Worm (Caenorhabditis elegans): ENCODE data around the gene C06A6.2.

C06A6.2 gene

ce11 chrIV:7834625-7835228 lies 11.7 kb upstream of the C06A6.2 start, which contains the start of gene erp-44.2:
Gene erp-44.2 (minus strand): TSS chrIV:7834675.
- no peak for TF ChIP-seq him-1 (tag; optimal IDR thresholded peaks at IDR 0.05)
- no peak for TF ChIP-seq dao-5 (tag; optimal IDR thresholded peaks at IDR 0.05)
- no peak for TF ChIP-seq W03F9.2 (tag; optimal IDR thresholded peaks at IDR 0.05)

- TF ChIP-seq dao-5 (tag; optimal IDR thresholded peaks at IDR 0.05) (no peak), W03F9.2 (tag; optimal IDR thresholded peaks at IDR 0.05) (no peak), him-1 (tag; optimal IDR thresholded peaks at IDR 0.05) (no peak)
These were observed 10.4 kb upstream of the C06A6.2 start for ce11 chrIV:7836030-7836429.

ce11 chrIV:7836491-7836890 lies 9.9 kb upstream of the C06A6.2 start:
- TF ChIP-seq W03F9.2 (tag; optimal IDR thresholded peaks at IDR 0.05) (no peak), him-1 (tag; optimal IDR thresholded peaks at IDR 0.05) (no peak), dao-5 (tag; optimal IDR thresholded peaks at IDR 0.05) (no peak)

- TF ChIP-seq dao-5 (tag; optimal IDR thresholded peaks at IDR 0.05) (no peak), him-1 (tag; optimal IDR thresholded peaks at IDR 0.05) (no peak), W03F9.2 (tag; optimal IDR thresholded peaks at IDR 0.05) (no peak)
These were observed 8.0 kb upstream of the C06A6.2 start, which contains the start of gene C06A6.7 for ce11 chrIV:7838426-7838825. Gene C06A6.7 (minus strand): TSS chrIV:7838526.

- TF ChIP-seq him-1 (tag; optimal IDR thresholded peaks at IDR 0.05) (no peak), W03F9.2 (tag; optimal IDR thresholded peaks at IDR 0.05) (no peak)
These were observed 6.5 kb upstream of the C06A6.2 start for ce11 chrIV:7839923-7840322.

- TF ChIP-seq dao-5 (tag; optimal IDR thresholded peaks at IDR 0.05) (no peak), him-1 (tag; optimal IDR thresholded peaks at IDR 0.05) (no peak), W03F9.2 (tag; optimal IDR thresholded peaks at IDR 0.05) (no peak)
These were observed 5.2 kb upstream of the C06A6.2 start for ce11 chrIV:7841218-7841617.

- TF ChIP-seq W03F9.2 (tag; optimal IDR thresholded peaks at IDR 0.05) (peak; percentile 26), him-1 (tag; optimal IDR thresholded peaks at IDR 0.05) (no peak)
These were observed 2.0 kb upstream of the C06A6.2 start for ce11 chrIV:7844333-7844973.

ce11 chrIV:7845585-7845984 lies 837 bp upstream of the C06A6.2 start:
- TF ChIP-seq him-1 (tag; optimal IDR thresholded peaks at IDR 0.05) (peak; percentile 71), W03F9.2 (tag; optimal IDR thresholded peaks at IDR 0.05) (peak; percentile 5), dao-5 (tag; optimal IDR thresholded peaks at IDR 0.05) (peak; percentile 69)

ce11 chrIV:7849235-7849634 lies 2.8 kb downstream of the C06A6.2 start:
- TF ChIP-seq him-1 (tag; optimal IDR thresholded peaks at IDR 0.05) (no peak), dao-5 (tag; optimal IDR thresholded peaks at IDR 0.05) (no peak), W03F9.2 (tag; optimal IDR thresholded peaks at IDR 0.05) (no peak)

- no peak for TF ChIP-seq dao-5 (tag; optimal IDR thresholded peaks at IDR 0.05)
- TF ChIP-seq him-1 (tag; optimal IDR thresholded peaks at IDR 0.05) = no peak
- no peak for TF ChIP-seq W03F9.2 (tag; optimal IDR thresholded peaks at IDR 0.05)
These were observed 3.9 kb downstream of the C06A6.2 start for ce11 chrIV:7850329-7850728.

- TF ChIP-seq dao-5 (tag; optimal IDR thresholded peaks at IDR 0.05) (no peak), W03F9.2 (tag; optimal IDR thresholded peaks at IDR 0.05) (no peak), him-1 (tag; optimal IDR thresholded peaks at IDR 0.05) (no peak)
These were observed 4.9 kb downstream of the C06A6.2 start for ce11 chrIV:7851291-7851690.

- TF ChIP-seq W03F9.2 (tag; optimal IDR thresholded peaks at IDR 0.05) = no peak
- TF ChIP-seq him-1 (tag; optimal IDR thresholded peaks at IDR 0.05) = no peak
- TF ChIP-seq dao-5 (tag; optimal IDR thresholded peaks at IDR 0.05) = no peak
These were observed 22.2 kb downstream of the C06A6.2 start, which contains the start of gene flp-10 for ce11 chrIV:7868607-7869006. Gene flp-10 (plus strand): TSS chrIV:7868907.

ce11 chrIV:7870451-7870850 lies 24.0 kb downstream of the C06A6.2 start, which contains the start of gene T06C10.3:
Gene T06C10.3 (plus strand): TSS chrIV:7870751.
- TF ChIP-seq him-1 (tag; optimal IDR thresholded peaks at IDR 0.05) (no peak), dao-5 (tag; optimal IDR thresholded peaks at IDR 0.05) (no peak), W03F9.2 (tag; optimal IDR thresholded peaks at IDR 0.05) (no peak)

- TF ChIP-seq W03F9.2 (tag; optimal IDR thresholded peaks at IDR 0.05) (no peak), him-1 (tag; optimal IDR thresholded peaks at IDR 0.05) (no peak), dao-5 (tag; optimal IDR thresholded peaks at IDR 0.05) (no peak)
These were observed 30.8 kb downstream of the C06A6.2 start for ce11 chrIV:7877255-7877654.

- TF ChIP-seq W03F9.2 (tag; optimal IDR thresholded peaks at IDR 0.05) (no peak), him-1 (tag; optimal IDR thresholded peaks at IDR 0.05) (no peak), dao-5 (tag; optimal IDR thresholded peaks at IDR 0.05) (no peak)
These were observed 31.4 kb downstream of the C06A6.2 start, which contains the start of gene kin-26 for ce11 chrIV:7877781-7878180. Gene kin-26 (minus strand): TSS chrIV:7877881.
